Worm (Caenorhabditis elegans) whole organism, mixed stage, embryonic: ENCODE measurements around the gene K09D9.9.

Source experiments
- blmp-1 ChIP-seq: fragments of 150-350 bp; optimal IDR thresholded peaks from 2 replicates; lab custom pipeline; 2014; ENCODE audit warnings: missing biosample characterization, missing genetic modification characterization
- ham-2 ChIP-seq: fragments of 200-800 bp; sonication (Bioruptor generic); optimal IDR thresholded peaks from 2 replicates; lab custom pipeline; 2018; ENCODE audit warnings: mild to moderate bottlenecking, missing genetic modification characterization, missing compliant biosample characterization
- snpc-4 ChIP-seq: fragments of 150-350 bp; optimal IDR thresholded peaks from 2 replicates; lab custom pipeline; 2014; ENCODE audit warnings: missing biosample characterization, missing genetic modification characterization

ce11 chrV:3976964-3977363, 17.0 kb downstream of the K09D9.9 start, which contains the start of gene str-83:
- TF ChIP-seq snpc-4 (tag; lab: Kevin White, UChicago) (no peak), blmp-1 (no peak), ham-2 (GFP tag; lab: Kevin White, UChicago) (no peak)
